Worm (Caenorhabditis elegans): Measurements from ENCODE around the gene R02F11.3.

Gene R02F11.3

DNA sequence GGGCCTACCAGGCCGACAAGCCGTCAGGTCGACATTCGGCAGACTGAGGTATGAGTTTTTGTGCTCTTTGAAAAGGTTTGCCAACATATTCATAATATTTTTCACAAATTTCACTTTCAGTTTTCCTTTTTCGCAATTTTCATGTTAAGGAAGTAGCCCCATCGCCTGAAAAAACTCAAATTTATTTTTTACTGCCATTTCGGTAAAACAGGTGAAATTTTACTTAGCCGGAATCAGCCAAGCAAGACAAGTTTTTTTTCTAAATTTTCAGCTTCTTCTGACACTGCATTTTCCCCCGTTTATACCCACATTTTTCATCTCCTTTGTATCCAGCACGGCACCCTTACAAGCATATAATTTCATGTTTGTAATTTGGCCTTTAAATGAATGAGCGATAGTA is 14.2 kb downstream of the R02F11.3 start, which contains the start of gene R02F11.11:
Gene R02F11.11 (plus strand): TSS at position 301 of the 400 bp plus-strand sequence.
- TF ChIP-seq snpc-4 (tag; optimal IDR thresholded peaks at IDR 0.05) (no peak), ztf-11 (tag; optimal IDR thresholded peaks at IDR 0.05) (no peak), T20F7.1 (GFP tag; optimal IDR thresholded peaks at IDR 0.05) (no peak), Y48G9A.11 (GFP tag; IDR thresholded peaks at IDR 0.05) (no peak), pqm-1 (tag; optimal IDR thresholded peaks at IDR 0.05) (no peak)

DNA sequence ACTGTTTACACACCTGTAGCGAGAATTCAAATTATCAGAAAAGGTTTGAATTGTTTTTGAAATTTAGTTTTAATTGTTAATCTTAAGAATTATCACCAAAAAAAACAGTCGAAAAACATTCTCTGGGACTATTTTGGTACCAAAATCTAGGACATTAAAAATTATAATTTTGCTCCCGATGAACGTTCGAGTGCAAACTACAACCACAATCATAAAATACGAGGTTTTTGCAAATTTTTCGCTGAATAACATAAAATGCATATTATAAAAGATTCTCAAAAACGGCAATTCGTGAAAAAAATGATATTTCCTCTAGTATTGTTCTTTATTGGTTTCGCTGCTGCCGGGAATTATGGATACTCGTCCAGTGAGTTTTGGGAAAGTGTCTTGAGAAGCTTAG is 15.4 kb downstream of the R02F11.3 start, which contains the start of gene R02F11.12:
Gene R02F11.12 (plus strand): TSS at position 301 of the 400 bp plus-strand sequence.
- TF ChIP-seq madf-5 (GFP tag; IDR thresholded peaks at IDR 0.05) (no peak), mes-2 (tag; optimal IDR thresholded peaks at IDR 0.05; ENCODE audit: poor library complexity, severe bottlenecking) (no peak)

DNA sequence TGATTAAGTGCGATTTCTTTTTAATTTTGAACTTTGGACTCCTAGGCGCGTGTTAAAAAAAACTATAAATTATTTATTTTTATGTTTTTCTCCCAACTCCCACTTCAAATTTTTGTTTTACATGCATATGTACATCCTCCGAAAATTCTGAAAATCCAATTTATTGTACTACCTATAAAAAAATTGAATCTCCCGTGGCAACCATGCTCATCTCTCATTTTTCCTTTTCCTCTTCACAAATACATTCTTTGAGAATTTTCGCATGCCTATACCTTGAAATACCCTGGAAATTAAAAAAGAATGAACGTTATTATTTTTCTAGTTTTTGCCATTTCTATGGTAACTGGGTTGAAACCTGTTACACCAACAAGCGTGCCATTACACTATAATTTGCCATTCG is 16.9 kb downstream of the R02F11.3 start, which contains the start of gene R02F11.10:
Gene R02F11.10 (plus strand): TSS at position 301 of the 400 bp plus-strand sequence.
- no peak for TF ChIP-seq ceh-82 (tag; optimal IDR thresholded peaks at IDR 0.05)
- no peak for TF ChIP-seq daf-16 (GFP tag; optimal IDR thresholded peaks at IDR 0.05)
- no peak for TF ChIP-seq daf-16 (tag; optimal IDR thresholded peaks at IDR 0.05)
- peak; percentile 37 for TF ChIP-seq aha-1 (tag)
- no peak for TF ChIP-seq nhr-28 (tag; optimal IDR thresholded peaks at IDR 0.05)
- TF ChIP-seq unc-39 (tag; optimal IDR thresholded peaks at IDR 0.05) = no peak
- TF ChIP-seq mes-2 (tag; optimal IDR thresholded peaks at IDR 0.05; ENCODE audit: poor library complexity, severe bottlenecking) = no peak
- no peak for TF ChIP-seq nhr-111 (GFP tag; optimal IDR thresholded peaks at IDR 0.05)
- TF ChIP-seq nhr-41 (GFP tag; IDR thresholded peaks at IDR 0.05) = no peak

ce11 chrV:4787836-4788235 is 17.9 kb downstream of the R02F11.3 start:
- TF ChIP-seq unc-62 (GFP tag; optimal IDR thresholded peaks at IDR 0.05 in 1 of 2) (peak in 1 of 2 experiments; percentile 32), unc-62 (tag; optimal IDR thresholded peaks at IDR 0.05) (no peak), aha-1 (tag) (peak; percentile 91), rbr-2 (tag; optimal IDR thresholded peaks at IDR 0.05) (no peak), spr-3 (GFP tag; optimal IDR thresholded peaks at IDR 0.05) (no peak)

DNA sequence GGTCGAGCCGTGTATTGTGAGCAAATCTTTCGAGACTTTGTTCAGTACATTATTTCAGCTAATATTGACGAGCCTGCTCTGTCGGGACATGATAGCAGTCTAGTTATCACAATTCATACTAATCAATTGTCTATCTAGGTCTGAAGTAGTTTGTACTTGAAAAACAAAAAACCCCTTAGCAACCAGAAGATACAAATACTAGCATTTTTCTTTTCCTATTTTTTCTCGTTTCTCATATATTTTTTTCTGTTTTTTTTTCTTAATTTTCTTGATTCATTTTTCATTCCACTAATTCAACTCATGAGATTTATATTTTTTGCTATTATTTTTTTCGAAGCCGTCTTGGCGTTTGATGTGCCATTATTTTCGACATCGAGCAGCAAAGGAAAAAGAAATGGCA is 18.6 kb downstream of the R02F11.3 start, which contains the start of gene R02F11.9:
Gene R02F11.9 (plus strand): TSS at position 301 of the 400 bp plus-strand sequence.
- TF ChIP-seq hmg-1.1 (GFP tag; IDR thresholded peaks at IDR 0.05) (no peak), mdt-29 (GFP tag; IDR thresholded peaks at IDR 0.05) (no peak), mdl-1 (tag; optimal IDR thresholded peaks at IDR 0.05) (no peak), php-3 (GFP tag; IDR thresholded peaks at IDR 0.05) (no peak), F44E2.7 (GFP tag; IDR thresholded peaks at IDR 0.05) (no peak), Y48G9A.11 (GFP tag; IDR thresholded peaks at IDR 0.05) (no peak), unc-130 (GFP tag; optimal IDR thresholded peaks at IDR 0.05) (no peak)

ce11 chrV:4785333-4785852 is 20.4 kb downstream of the R02F11.3 start, which contains the start of the genes Y60C6A.2 and Y60C6A.3:
Gene Y60C6A.2 (minus strand): TSS chrV:4785433.
Gene Y60C6A.3 (plus strand): TSS chrV:4785802.
- TF ChIP-seq aha-1 (tag) = peak; percentile 44
- TF ChIP-seq F10B5.3 (tag; optimal IDR thresholded peaks at IDR 0.05) = no peak
- TF ChIP-seq daf-16 (GFP tag; optimal IDR thresholded peaks at IDR 0.05) = no peak
- TF ChIP-seq daf-16 (tag; optimal IDR thresholded peaks at IDR 0.05) = no peak
- no peak for TF ChIP-seq mep-1 (tag; optimal IDR thresholded peaks at IDR 0.05)
- TF ChIP-seq nhr-111 (GFP tag; optimal IDR thresholded peaks at IDR 0.05) = no peak
- no peak for TF ChIP-seq dmd-8 (GFP tag; IDR thresholded peaks at IDR 0.05)
- no peak for TF ChIP-seq nhr-11 (tag; optimal IDR thresholded peaks at IDR 0.05)

- no peak for TF ChIP-seq snpc-4 (tag; optimal IDR thresholded peaks at IDR 0.05)
- peak; percentile 59 for TF ChIP-seq aha-1 (tag)
These were observed 22.4 kb downstream of the R02F11.3 start, which contains the start of gene Y60C6A.1 for ce11 chrV:4783313-4783712. Gene Y60C6A.1 (plus strand): TSS chrV:4783613.
